Worm (Caenorhabditis elegans): Measurements from ENCODE around the gene unc-3.

The unc-3 gene

ce11 chrX:14805746-14806145 lies 32.4 kb downstream of the unc-3 start:
- TF ChIP-seq elt-1 (tag; optimal IDR thresholded peaks at IDR 0.05) = no peak
- TF ChIP-seq nhr-237 (tag; optimal IDR thresholded peaks at IDR 0.05) = no peak
- no peak for TF ChIP-seq F13H6.1 (tag; optimal IDR thresholded peaks at IDR 0.05)
- TF ChIP-seq nhr-23 (tag; optimal IDR thresholded peaks at IDR 0.05) = no peak
- TF ChIP-seq nhr-6 (tag; optimal IDR thresholded peaks at IDR 0.05) = no peak
- TF ChIP-seq elt-3 (tag; optimal IDR thresholded peaks at IDR 0.05) = no peak
- TF ChIP-seq gmeb-1 (tag; optimal IDR thresholded peaks at IDR 0.05) = no peak
- TF ChIP-seq nhr-25 (tag; optimal IDR thresholded peaks at IDR 0.05) = no peak
- TF ChIP-seq ama-1 (optimal IDR thresholded peaks at IDR 0.05) = no peak
- no peak for TF ChIP-seq R02D3.7 (tag; optimal IDR thresholded peaks at IDR 0.05)

ce11 chrX:14806936-14807335 lies 33.6 kb downstream of the unc-3 start, which contains the start of gene F42D1.4:
TSS of gene F42D1.4 (plus strand) at chrX:14807236.
- TF ChIP-seq R02D3.7 (tag; optimal IDR thresholded peaks at IDR 0.05) = no peak
- no peak for TF ChIP-seq blmp-1 (tag; optimal IDR thresholded peaks at IDR 0.05; ENCODE audit: insufficient read depth)
- no peak for TF ChIP-seq unc-39 (tag; optimal IDR thresholded peaks at IDR 0.05)
- TF ChIP-seq unc-62 (GFP tag; optimal IDR thresholded peaks at IDR 0.05) = no peak
- no peak for TF ChIP-seq nhr-21 (tag; optimal IDR thresholded peaks at IDR 0.05)
- TF ChIP-seq alr-1 (tag; optimal IDR thresholded peaks at IDR 0.05) = no peak
- TF ChIP-seq dmd-4 (tag; optimal IDR thresholded peaks at IDR 0.05) = no peak
- TF ChIP-seq ama-1 (optimal IDR thresholded peaks at IDR 0.05) = no peak
- no peak for TF ChIP-seq lin-11 (tag; optimal IDR thresholded peaks at IDR 0.05)
- TF ChIP-seq lin-13 (GFP tag; optimal IDR thresholded peaks at IDR 0.05) = no peak
- TF ChIP-seq nhr-11 (tag; optimal IDR thresholded peaks at IDR 0.05) = no peak
- no peak for TF ChIP-seq nhr-237 (tag; optimal IDR thresholded peaks at IDR 0.05)
- TF ChIP-seq elt-3 (tag; optimal IDR thresholded peaks at IDR 0.05) = no peak
- no peak for TF ChIP-seq nhr-23 (tag; optimal IDR thresholded peaks at IDR 0.05)
- no peak for TF ChIP-seq ztf-1 (GFP tag; conservative IDR thresholded peaks at IDR 0.05)
- no peak for TF ChIP-seq elt-1 (tag; optimal IDR thresholded peaks at IDR 0.05)
- TF ChIP-seq gmeb-1 (tag; optimal IDR thresholded peaks at IDR 0.05) = no peak
- no peak for TF ChIP-seq nhr-77 (tag; optimal IDR thresholded peaks at IDR 0.05)

ce11 chrX:14808796-14809195 lies 35.5 kb downstream of the unc-3 start:
- TF ChIP-seq skn-1 (tag; optimal IDR thresholded peaks at IDR 0.05) (peak; percentile 90), ztf-4 (tag; optimal IDR thresholded peaks at IDR 0.05) (no peak), lin-13 (GFP tag; optimal IDR thresholded peaks at IDR 0.05) (peak; percentile 28), lin-39 (tag; optimal IDR thresholded peaks at IDR 0.05) (no peak), aly-2 (tag; optimal IDR thresholded peaks at IDR 0.05) (no peak), fos-1 (tag; optimal IDR thresholded peaks at IDR 0.05) (no peak), ZK546.5 (tag; optimal IDR thresholded peaks at IDR 0.05) (no peak), sma-3 (GFP tag; optimal IDR thresholded peaks at IDR 0.05) (peak; percentile 6)

ce11 chrX:14809905-14810304 lies 36.6 kb downstream of the unc-3 start:
- TF ChIP-seq ZK546.5 (tag; optimal IDR thresholded peaks at IDR 0.05) (no peak), gmeb-1 (tag; optimal IDR thresholded peaks at IDR 0.05) (peak; percentile 0), sma-9 (GFP tag; optimal IDR thresholded peaks at IDR 0.05) (peak; percentile 48), sma-9 (tag; optimal IDR thresholded peaks at IDR 0.05) (no peak)

ce11 chrX:14810718-14811117 lies 37.4 kb downstream of the unc-3 start, which contains the start of gene atf-4:
TSS of gene atf-4 (minus strand) at chrX:14810810.
- TF ChIP-seq nhr-10 (tag; optimal IDR thresholded peaks at IDR 0.05) (no peak), ZK546.5 (tag; optimal IDR thresholded peaks at IDR 0.05) (no peak), sem-4 (tag; optimal IDR thresholded peaks at IDR 0.05) (peak; percentile 73), lin-13 (GFP tag; optimal IDR thresholded peaks at IDR 0.05) (peak; percentile 32), blmp-1 (tag; optimal IDR thresholded peaks at IDR 0.05; ENCODE audit: insufficient read depth) (no peak), nhr-12 (tag; optimal IDR thresholded peaks at IDR 0.05) (no peak), unc-39 (tag; optimal IDR thresholded peaks at IDR 0.05) (no peak), alr-1 (tag; optimal IDR thresholded peaks at IDR 0.05) (no peak), fos-1 (tag; optimal IDR thresholded peaks at IDR 0.05) (peak; percentile 89), peb-1 (tag; optimal IDR thresholded peaks at IDR 0.05) (no peak), sma-9 (GFP tag; optimal IDR thresholded peaks at IDR 0.05) (peak; percentile 90), sma-9 (tag; optimal IDR thresholded peaks at IDR 0.05) (no peak), lsy-2 (tag; optimal IDR thresholded peaks at IDR 0.05) (peak in 1 of 2 experiments; percentile 72), Y55F3AM.14 (GFP tag; optimal IDR thresholded peaks at IDR 0.05) (no peak), ztf-11 (tag; optimal IDR thresholded peaks at IDR 0.05) (no peak), nhr-129 (tag; optimal IDR thresholded peaks at IDR 0.05) (peak; percentile 69), zag-1 (tag; optimal IDR thresholded peaks at IDR 0.05) (no peak), ceh-16 (tag; optimal IDR thresholded peaks at IDR 0.05) (no peak), egl-27 (tag; optimal IDR thresholded peaks at IDR 0.05) (no peak), gmeb-1 (tag; optimal IDR thresholded peaks at IDR 0.05) (peak; percentile 71), mbf-1 (tag; optimal IDR thresholded peaks at IDR 0.05) (no peak), crh-2 (tag; optimal IDR thresholded peaks at IDR 0.05) (peak; percentile 94), ama-1 (optimal IDR thresholded peaks at IDR 0.05) (peak; percentile 55), nhr-237 (tag; optimal IDR thresholded peaks at IDR 0.05) (no peak), elt-1 (tag; optimal IDR thresholded peaks at IDR 0.05) (no peak), nhr-21 (tag; optimal IDR thresholded peaks at IDR 0.05) (peak; percentile 83), sma-3 (GFP tag; optimal IDR thresholded peaks at IDR 0.05) (peak; percentile 58), ceh-82 (tag; optimal IDR thresholded peaks at IDR 0.05) (no peak), aly-2 (tag; optimal IDR thresholded peaks at IDR 0.05) (no peak), mdl-1 (tag; optimal IDR thresholded peaks at IDR 0.05) (peak; percentile 74 to 84), elt-3 (tag; optimal IDR thresholded peaks at IDR 0.05) (no peak)
